Fruit fly (Drosophila melanogaster): ENCODE measurements around the gene Vdup1.

DNA sequence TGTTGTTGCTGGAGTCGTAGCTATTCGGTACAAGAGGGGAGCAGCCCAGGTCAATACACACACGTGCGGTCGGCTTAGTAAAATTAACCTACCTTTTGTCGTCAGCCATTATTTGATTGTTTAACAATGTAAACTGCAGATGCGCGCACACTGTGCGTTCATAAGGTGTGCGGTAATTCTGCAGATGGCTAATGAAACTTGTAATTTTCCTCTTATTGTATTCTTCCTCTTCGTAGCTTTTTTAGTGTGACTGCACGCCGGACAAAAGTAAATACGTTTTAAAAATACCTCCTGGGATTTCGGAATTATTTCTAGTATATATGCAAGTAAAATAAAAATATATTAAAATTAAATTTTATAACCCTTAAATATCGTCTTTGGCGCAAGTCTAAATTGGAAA, 32.4 kb upstream of the Vdup1 start, which contains the start of gene Prp4k:
- TF ChIP-seq CG9139 (GFP tag; optimal IDR thresholded peaks at IDR 0.05) = no peak
- TF ChIP-seq CG16779 (tag; optimal IDR thresholded peaks at IDR 0.05) = no peak
- no peak for TF ChIP-seq CG1621 (tag; optimal IDR thresholded peaks at IDR 0.05)
- no peak for TF ChIP-seq dac (GFP tag; optimal IDR thresholded peaks at IDR 0.05)
- TF ChIP-seq CG11294 (GFP tag; IDR thresholded peaks at IDR 0.05) = no peak
- TF ChIP-seq Sox15 (GFP tag; optimal IDR thresholded peaks at IDR 0.05) = no peak
